Worm (Caenorhabditis elegans): ENCODE measurements around the gene C41C4.9.
A peak's percentile ranks its signal among the peaks of the same experiment; 100 is the strongest.

Gene C41C4.9

DNA sequence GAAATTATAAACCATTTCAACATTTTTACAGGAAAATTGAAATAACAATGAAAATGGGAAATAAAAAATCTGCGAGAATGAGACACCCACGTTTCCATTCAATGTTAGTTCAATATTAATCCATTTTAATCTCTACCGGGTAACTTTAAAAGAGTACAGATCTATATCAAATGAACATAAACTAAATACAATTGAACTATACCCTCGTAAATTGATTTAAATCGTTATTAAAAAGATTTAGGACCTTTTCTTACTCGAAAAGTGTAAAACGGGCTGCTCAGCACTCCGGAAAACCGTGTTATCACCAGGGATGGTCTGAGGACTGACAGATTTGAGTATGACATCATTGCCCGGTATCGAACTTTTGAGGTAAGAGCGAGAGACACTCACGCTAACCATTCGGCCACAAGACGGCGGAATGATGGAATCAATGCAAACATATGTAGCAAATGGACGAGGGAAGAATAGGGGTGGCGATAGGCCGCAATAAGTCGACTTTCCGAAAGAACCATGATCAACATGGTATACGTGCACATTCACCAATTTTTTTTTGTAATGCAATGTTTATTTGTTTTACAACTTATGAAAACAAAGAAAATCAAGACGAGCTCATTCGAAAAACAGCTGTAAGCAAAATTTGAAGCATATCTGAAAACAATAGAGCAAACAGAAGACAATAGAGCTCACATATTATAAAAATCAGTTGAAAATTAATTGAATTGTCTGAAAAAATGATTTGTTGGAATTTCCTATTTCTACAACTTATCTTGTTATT, at the start of gene C41C4.9, which contains the start of gene chst-1:
TSS of gene C41C4.9 (plus strand) at position 725 of the 775 bp plus-strand sequence.
TSS of gene chst-1 (minus strand) at position 51 of the 775 bp plus-strand sequence.
- TF ChIP-seq nhr-28 (tag; optimal IDR thresholded peaks at IDR 0.05) (peak; percentile 35), unc-39 (tag; optimal IDR thresholded peaks at IDR 0.05) (peak; percentile 54), ceh-83 (GFP tag; optimal IDR thresholded peaks at IDR 0.05) (peak; percentile 96), blmp-1 (tag; optimal IDR thresholded peaks at IDR 0.05) (no peak), lsy-2 (tag; optimal IDR thresholded peaks at IDR 0.05) (peak; percentile 16), lin-32 (GFP tag; optimal IDR thresholded peaks at IDR 0.05) (peak; percentile 97), bed-3 (GFP tag; optimal IDR thresholded peaks at IDR 0.05) (peak; percentile 91), flh-1 (GFP tag; optimal IDR thresholded peaks at IDR 0.05) (peak; percentile 87), pha-4 (tag; optimal IDR thresholded peaks at IDR 0.05) (peak; percentile 80), ces-1 (GFP tag; optimal IDR thresholded peaks at IDR 0.05) (no peak), ceh-43 (GFP tag; optimal IDR thresholded peaks at IDR 0.05) (peak; percentile 90), zip-8 (tag; optimal IDR thresholded peaks at IDR 0.05) (no peak), unc-62 (GFP tag; optimal IDR thresholded peaks at IDR 0.05) (peak; percentile 80), M03D4.4 (tag; optimal IDR thresholded peaks at IDR 0.05) (peak; percentile 94), lin-13 (tag; optimal IDR thresholded peaks at IDR 0.05) (peak; percentile 29), sptf-1 (tag; optimal IDR thresholded peaks at IDR 0.05) (peak; percentile 97), hlh-1 (tag; optimal IDR thresholded peaks at IDR 0.05) (peak; percentile 66), ham-2 (GFP tag; optimal IDR thresholded peaks at IDR 0.05) (peak; percentile 90), ztf-11 (tag; optimal IDR thresholded peaks at IDR 0.05) (peak; percentile 31), unc-120 (tag; optimal IDR thresholded peaks at IDR 0.05; ENCODE audit: poor library complexity, severe bottlenecking) (peak; percentile 95), sem-2 (GFP tag; optimal IDR thresholded peaks at IDR 0.05) (peak; percentile 88), mls-2 (tag; optimal IDR thresholded peaks at IDR 0.05) (peak; percentile 97), elt-1 (tag; optimal IDR thresholded peaks at IDR 0.05; ENCODE audit: borderline replicate concordance, insufficient read depth) (no peak), elt-3 (tag; optimal IDR thresholded peaks at IDR 0.05) (peak; percentile 73), snpc-4 (tag; optimal IDR thresholded peaks at IDR 0.05) (no peak), tbx-8 (GFP tag; optimal IDR thresholded peaks at IDR 0.05) (peak; percentile 90), nhr-76 (tag; optimal IDR thresholded peaks at IDR 0.05) (no peak), mep-1 (tag; optimal IDR thresholded peaks at IDR 0.05) (peak; percentile 63), drap-1 (GFP tag; optimal IDR thresholded peaks at IDR 0.05) (peak; percentile 97), cnd-1 (tag; optimal IDR thresholded peaks at IDR 0.05) (peak; percentile 97), nhr-2 (tag; optimal IDR thresholded peaks at IDR 0.05) (no peak), ceh-39 (tag; optimal IDR thresholded peaks at IDR 0.05) (no peak), nhr-12 (tag; optimal IDR thresholded peaks at IDR 0.05) (no peak), nhr-237 (tag; optimal IDR thresholded peaks at IDR 0.05) (no peak), mab-5 (tag; optimal IDR thresholded peaks at IDR 0.05) (no peak)

DNA sequence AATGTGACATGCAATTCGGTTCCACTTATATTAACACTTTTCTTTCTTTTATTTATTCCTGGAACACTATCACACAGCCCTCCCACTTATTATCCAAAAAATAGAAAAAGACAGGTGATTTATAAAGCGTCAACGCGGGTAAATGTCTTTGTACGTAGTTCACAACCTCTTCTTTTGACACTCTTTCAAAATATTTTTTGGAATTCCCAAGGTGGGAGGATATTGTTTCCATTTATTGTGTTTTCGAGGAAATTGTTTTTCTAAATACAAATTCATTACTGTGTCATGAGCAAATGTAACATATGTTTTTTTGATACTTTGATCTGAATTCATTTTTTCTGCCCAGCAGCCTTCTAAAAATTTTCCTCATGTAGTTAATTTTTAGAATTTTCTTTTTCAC, 49.5 kb upstream of the C41C4.9 start:
- TF ChIP-seq mab-5 (tag; optimal IDR thresholded peaks at IDR 0.05) (no peak), bed-3 (GFP tag; optimal IDR thresholded peaks at IDR 0.05) (no peak), snpc-4 (tag; optimal IDR thresholded peaks at IDR 0.05) (no peak), mls-2 (tag; optimal IDR thresholded peaks at IDR 0.05) (no peak), mep-1 (tag; optimal IDR thresholded peaks at IDR 0.05) (no peak), ces-1 (GFP tag; optimal IDR thresholded peaks at IDR 0.05) (no peak), ceh-39 (tag; optimal IDR thresholded peaks at IDR 0.05) (no peak), nhr-12 (tag; optimal IDR thresholded peaks at IDR 0.05) (no peak), drap-1 (GFP tag; optimal IDR thresholded peaks at IDR 0.05) (no peak), cnd-1 (tag; optimal IDR thresholded peaks at IDR 0.05) (no peak)

DNA sequence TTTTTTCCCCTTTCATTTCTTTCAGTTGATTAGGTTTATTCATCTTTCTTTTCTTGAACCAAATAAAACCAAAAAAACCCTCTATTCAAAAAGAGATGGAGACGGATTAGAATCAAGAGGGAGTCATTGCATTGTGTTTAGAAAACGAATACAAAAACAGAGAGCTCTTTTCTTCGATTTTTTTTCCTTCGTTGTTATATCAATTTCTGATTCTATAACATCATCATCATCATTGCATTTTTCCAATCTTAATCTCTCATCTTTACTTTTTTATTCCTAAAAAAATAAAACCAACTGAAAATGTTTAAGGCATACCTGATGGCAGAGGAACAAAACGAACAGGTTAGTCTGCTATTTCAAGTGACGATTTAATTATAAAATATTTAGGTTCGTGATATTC, 48.7 kb upstream of the C41C4.9 start, which contains the start of gene T05H10.8:
TSS of gene T05H10.8 (plus strand) at position 301 of the 400 bp plus-strand sequence.
- no peak for TF ChIP-seq nhr-12 (tag; optimal IDR thresholded peaks at IDR 0.05)
- TF ChIP-seq mep-1 (tag; optimal IDR thresholded peaks at IDR 0.05) = no peak
- no peak for TF ChIP-seq elt-1 (tag; optimal IDR thresholded peaks at IDR 0.05; ENCODE audit: borderline replicate concordance, insufficient read depth)
- no peak for TF ChIP-seq mab-5 (tag; optimal IDR thresholded peaks at IDR 0.05)
- no peak for TF ChIP-seq nhr-76 (tag; optimal IDR thresholded peaks at IDR 0.05)
- no peak for TF ChIP-seq ceh-39 (tag; optimal IDR thresholded peaks at IDR 0.05)
- no peak for TF ChIP-seq flh-1 (GFP tag; optimal IDR thresholded peaks at IDR 0.05)
- no peak for TF ChIP-seq bed-3 (GFP tag; optimal IDR thresholded peaks at IDR 0.05)
- TF ChIP-seq mls-2 (tag; optimal IDR thresholded peaks at IDR 0.05) = no peak
- TF ChIP-seq zip-8 (tag; optimal IDR thresholded peaks at IDR 0.05) = no peak
- no peak for TF ChIP-seq tbx-8 (GFP tag; optimal IDR thresholded peaks at IDR 0.05)
- no peak for TF ChIP-seq sem-2 (GFP tag; optimal IDR thresholded peaks at IDR 0.05)
- TF ChIP-seq sptf-1 (tag; optimal IDR thresholded peaks at IDR 0.05) = no peak
- TF ChIP-seq lin-32 (GFP tag; optimal IDR thresholded peaks at IDR 0.05) = no peak
- no peak for TF ChIP-seq snpc-4 (tag; optimal IDR thresholded peaks at IDR 0.05)
- TF ChIP-seq ces-1 (GFP tag; optimal IDR thresholded peaks at IDR 0.05) = no peak
- no peak for TF ChIP-seq nhr-28 (tag; optimal IDR thresholded peaks at IDR 0.05)
- no peak for TF ChIP-seq lin-13 (tag; optimal IDR thresholded peaks at IDR 0.05)
- TF ChIP-seq ham-2 (GFP tag; optimal IDR thresholded peaks at IDR 0.05) = no peak

Data from whole organism, mixed stage, embryonic.